Fruit fly (Drosophila melanogaster) whole organism, pupa: ENCODE results near the gene Surf6.
A peak's percentile ranks its signal among the peaks of the same experiment; 100 is the strongest.

Source experiments
- CG12605 ChIP-seq: fragments of 200-800 bp; sonication (Bioruptor generic); IDR thresholded peaks from 2 replicates; pipeline ENCODE4 v1.3.6; 2022; ENCODE audit warnings: missing biosample characterization, missing genetic modification characterization
- CG15710 ChIP-seq: fragments of 200-800 bp; sonication (Bioruptor generic); optimal IDR thresholded peaks from 2 replicates; lab custom pipeline; 2018; ENCODE audit warnings: missing biosample characterization, mild to moderate bottlenecking, missing genetic modification characterization, moderate library complexity
- CG17806 ChIP-seq: fragments of 200-800 bp; sonication (Bioruptor generic); optimal IDR thresholded peaks from 2 replicates; lab custom pipeline; 2018; ENCODE audit warnings: missing biosample characterization, mild to moderate bottlenecking, missing genetic modification characterization, moderate library complexity
- CG32121 ChIP-seq: fragments of 200-800 bp; sonication (Bioruptor generic); IDR thresholded peaks from 2 replicates; pipeline ENCODE4 v1.3.6; 2022; ENCODE audit warnings: missing biosample characterization, missing genetic modification characterization
- CG34367 ChIP-seq: fragments of 200-800 bp; sonication (Bioruptor generic); optimal IDR thresholded peaks from 2 replicates; lab custom pipeline; 2018; ENCODE audit warnings: missing biosample characterization, mild to moderate bottlenecking, missing genetic modification characterization
- CG8301 ChIP-seq: fragments of 200-800 bp; sonication (Bioruptor generic); optimal IDR thresholded peaks from 2 replicates; lab custom pipeline; 2018; ENCODE audit warnings: missing biosample characterization, mild to moderate bottlenecking, missing genetic modification characterization
- Ets98B ChIP-seq: fragments of 200-800 bp; sonication (Bioruptor generic); IDR thresholded peaks from 2 replicates; pipeline ENCODE4 v1.3.6; 2022; ENCODE audit warnings: missing biosample characterization, missing genetic modification characterization
- Pif1B ChIP-seq: fragments of 200-800 bp; sonication (Bioruptor generic); optimal IDR thresholded peaks from 3 replicates; lab custom pipeline; 2016; ENCODE audit warnings: missing biosample characterization, missing genetic modification characterization
- Snoo ChIP-seq: fragments of 200-800 bp; sonication (Bioruptor generic); optimal IDR thresholded peaks from 3 replicates; lab custom pipeline; 2017; ENCODE audit warnings: missing biosample characterization, mild to moderate bottlenecking, missing genetic modification characterization, inconsistent platforms

DNA sequence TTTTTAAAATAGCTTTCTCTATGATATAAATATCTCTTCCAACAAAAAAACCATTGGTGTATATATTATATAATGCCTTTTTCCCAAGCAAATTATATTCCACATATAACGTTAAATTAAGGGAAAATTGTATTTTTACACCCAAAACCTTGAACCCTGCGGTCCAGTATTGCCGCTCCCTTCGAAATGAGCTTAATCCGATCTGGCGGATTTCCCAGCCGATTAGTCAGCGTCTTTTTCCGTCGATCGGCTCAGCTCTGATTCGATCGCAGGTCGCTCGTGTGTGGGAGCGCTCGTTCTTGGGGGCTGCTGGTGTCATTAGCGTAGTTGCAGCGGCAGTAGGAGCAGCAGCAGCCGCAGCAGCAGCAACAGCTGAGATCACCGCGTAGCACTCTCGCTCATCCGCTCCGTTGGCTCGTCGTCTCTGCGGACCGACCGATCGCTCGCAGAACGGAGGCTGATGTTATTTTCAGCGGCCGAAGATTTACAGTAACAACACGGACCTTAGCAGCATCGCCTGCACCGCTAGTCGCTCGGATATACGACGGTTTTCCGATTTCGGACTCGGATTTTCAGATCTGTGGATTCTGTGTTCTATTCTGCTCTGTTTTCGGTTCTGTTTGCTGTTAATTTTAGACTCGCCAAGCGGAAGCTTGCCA is 14.2 kb downstream of the Surf6 start, which contains the start of gene CG4733:
- no peak for TF ChIP-seq CG17806 (tag; lab: Kevin White, UChicago)
- peak; percentile 29; the same call in 1 of the 2 replicates for TF ChIP-seq CG12605 (GFP tag; lab: Robert Waterston, UW)
- TF ChIP-seq CG8301 (tag; lab: Kevin White, UChicago), result no peak
- no peak for TF ChIP-seq CG34367 (tag; lab: Kevin White, UChicago)
- TF ChIP-seq Snoo (tag; lab: Kevin White, UChicago), result no peak
- peak; percentile 31; the same call in 1 of the 2 replicates for TF ChIP-seq CG32121 (GFP tag; lab: Robert Waterston, UW)
- no peak for TF ChIP-seq Pif1B (GFP tag; lab: Kevin White, UChicago)
- no peak; the same call in 1 of the 2 replicates for TF ChIP-seq Ets98B
- no peak for TF ChIP-seq CG15710 (tag; lab: Kevin White, UChicago)
